Worm (Caenorhabditis elegans) whole organism, young adult: ENCODE measurements around the gene atic-1.

Experiments used
- F10E7.11 ChIP-seq: sonication (generic microtip); optimal IDR thresholded peaks from 2 replicates; lab custom pipeline; 2017; ENCODE audit warnings: mild to moderate bottlenecking, missing genetic modification characterization, moderate library complexity, missing compliant biosample characterization
- Y53G8AR.9 ChIP-seq: fragments of 200-800 bp; sonication (Bioruptor generic); conservative IDR thresholded peaks from 2 replicates; pipeline ENCODE4 v1.3.6; 2022; ENCODE audit warnings: missing genetic modification reagents, missing genetic modification characterization, missing compliant biosample characterization
- Y79H2A.3 ChIP-seq: fragments of 200-800 bp; sonication (Bioruptor generic); conservative IDR thresholded peaks from 2 replicates; pipeline ENCODE4 v1.3.6; 2022; ENCODE audit warnings: missing genetic modification reagents, missing genetic modification characterization, missing compliant biosample characterization
- ama-1 ChIP-seq, 3 experiments: fragments of 150-350 bp in 1 of 3; sonication (generic microtip) in 2 of 3; optimal IDR thresholded peaks; 2 replicates each; lab custom pipeline; 2014 to 2018; ENCODE audit warnings: missing biosample characterization in 2 of 3, missing genetic modification characterization in 2 of 3, missing genetic modification reagents in 2 of 3
- ets-4 ChIP-seq: fragments of 200-800 bp; sonication (Bioruptor generic); optimal IDR thresholded peaks from 2 replicates; lab custom pipeline; 2018; ENCODE audit warnings: mild to moderate bottlenecking, missing genetic modification characterization, missing compliant biosample characterization
- pha-4 ChIP-seq: fragments of 150-350 bp; sonication (generic microtip); optimal IDR thresholded peaks from 2 replicates; lab custom pipeline; 2014; ENCODE audit warnings: missing biosample characterization, missing genetic modification reagents, missing genetic modification characterization
- rpc-1 ChIP-seq, 2 experiments: fragments of 150-350 bp in 1 of 2; sonication (generic microtip) in 1 of 2; optimal IDR thresholded peaks; 2 replicates each; lab custom pipeline; 2014 to 2018; ENCODE audit warnings: missing biosample characterization in 1 of 2, missing genetic modification characterization in 1 of 2, missing genetic modification reagents in 1 of 2, missing genotype in 1 of 2
- zfh-2 ChIP-seq: fragments of 200-800 bp; sonication (Bioruptor generic); conservative IDR thresholded peaks from 2 replicates; pipeline ENCODE4 v1.3.6; 2022; ENCODE audit warnings: missing genetic modification reagents, missing genetic modification characterization, missing compliant biosample characterization

ce11 chrIV:7838426-7838825 is 43.4 kb upstream of the atic-1 start, which contains the start of gene C06A6.7:
- TF ChIP-seq Y79H2A.3 (no peak), ama-1 (optimal IDR thresholded peaks at IDR 0.05; lab: Kevin White, UChicago) (no peak), ama-1 (GFP tag; optimal IDR thresholded peaks at IDR 0.05; lab: Kevin White, UChicago) (no peak), Y53G8AR.9 (no peak), pha-4 (tag; lab: Kevin White, UChicago) (no peak), F10E7.11 (tag; lab: Kevin White, UChicago) (no peak), rpc-1 (optimal IDR thresholded peaks at IDR 0.05; lab: Kevin White, UChicago) (no peak), rpc-1 (tag; optimal IDR thresholded peaks at IDR 0.05; lab: Kevin White, UChicago) (no peak), zfh-2 (no peak), ets-4 (GFP tag; lab: Kevin White, UChicago) (no peak)
